Fruit fly (Drosophila melanogaster): Measurements from ENCODE around the gene CG1835.

DNA sequence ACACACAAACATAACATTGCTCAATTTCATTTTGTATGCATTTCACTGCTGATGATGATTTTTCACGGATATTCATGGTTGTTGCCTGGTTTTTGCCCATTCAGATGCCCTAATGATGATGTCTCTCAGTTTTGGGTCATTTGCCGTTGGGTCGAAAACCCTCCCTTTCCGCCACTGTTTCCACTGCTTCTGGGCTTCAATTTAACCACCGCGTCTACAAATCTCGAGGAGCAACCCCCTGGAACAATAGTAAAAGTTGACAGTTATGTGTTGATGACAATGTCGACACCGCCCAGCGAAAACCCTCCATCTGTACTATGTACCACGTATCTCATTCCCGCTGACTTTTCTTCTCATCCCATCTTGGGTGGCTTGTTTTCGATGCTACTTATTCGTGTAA is 4.6 kb downstream of the CG1835 start:
- TF ChIP-seq psq (optimal IDR thresholded peaks at IDR 0.05) (no peak), CG8478 (optimal IDR thresholded peaks at IDR 0.05) (no peak), usp (GFP tag; optimal IDR thresholded peaks at IDR 0.05) (no peak), Dll (optimal IDR thresholded peaks at IDR 0.05) (no peak), EcR (GFP tag; optimal IDR thresholded peaks at IDR 0.05) (no peak), pan (optimal IDR thresholded peaks at IDR 0.05) (no peak)
